Fruit fly (Drosophila melanogaster) whole organism, wandering third instar larva: ENCODE results near the gene Or63a.

ENCODE experiments used
- GATAd ChIP-seq: sonication (Bioruptor generic); optimal IDR thresholded peaks from 2 replicates; lab custom pipeline; 2016; ENCODE audit warnings: missing biosample characterization, missing genetic modification characterization
- Hr78 ChIP-seq: fragments of >200 bp; optimal IDR thresholded peaks from 2 replicates; lab custom pipeline; 2017; ENCODE audit warnings: missing biosample characterization, missing genetic modification characterization
- Mio ChIP-seq: sonication (Bioruptor generic); optimal IDR thresholded peaks from 2 replicates; lab custom pipeline; 2016; ENCODE audit warnings: missing biosample characterization, missing genetic modification characterization
- Myc ChIP-seq: fragments of >200 bp; optimal IDR thresholded peaks from 2 replicates; lab custom pipeline; 2017
- OdsH ChIP-seq: fragments of 200-800 bp; sonication (Bioruptor generic); optimal IDR thresholded peaks from 2 replicates; lab custom pipeline; 2016; ENCODE audit warnings: missing biosample characterization, mild to moderate bottlenecking, missing genetic modification characterization
- br ChIP-seq: fragments of 200-800 bp; sonication (Bioruptor generic); optimal IDR thresholded peaks from 2 replicates; lab custom pipeline; 2016; ENCODE audit warnings: missing biosample characterization, missing genetic modification characterization
- dmrt93B ChIP-seq: fragments of 200-800 bp; sonication (Bioruptor generic); optimal IDR thresholded peaks from 2 replicates; lab custom pipeline; 2018; ENCODE audit warnings: missing biosample characterization, mild to moderate bottlenecking, missing genetic modification characterization
- h ChIP-seq: fragments of 200-800 bp; sonication (Bioruptor generic); optimal IDR thresholded peaks from 3 replicates; lab custom pipeline; 2016; ENCODE audit warnings: missing biosample characterization, mild to moderate bottlenecking, missing genetic modification characterization
- lola ChIP-seq: fragments of >200 bp; optimal IDR thresholded peaks from 2 replicates; lab custom pipeline; 2017; ENCODE audit warnings: missing biosample characterization, missing genetic modification characterization
- psq ChIP-seq: fragments of 200-800 bp; sonication (Bioruptor generic); optimal IDR thresholded peaks from 3 replicates; lab custom pipeline; 2017; ENCODE audit warnings: missing biosample characterization, mild to moderate bottlenecking, missing genetic modification characterization, moderate library complexity
- rgr ChIP-seq: fragments of 200-800 bp; sonication (Bioruptor generic); optimal IDR thresholded peaks from 3 replicates; lab custom pipeline; 2016; ENCODE audit warnings: missing biosample characterization, mild to moderate bottlenecking, missing genetic modification characterization
- tai ChIP-seq: sonication (Bioruptor generic); optimal IDR thresholded peaks from 2 replicates; lab custom pipeline; 2016; ENCODE audit warnings: missing biosample characterization, missing genetic modification characterization

DNA sequence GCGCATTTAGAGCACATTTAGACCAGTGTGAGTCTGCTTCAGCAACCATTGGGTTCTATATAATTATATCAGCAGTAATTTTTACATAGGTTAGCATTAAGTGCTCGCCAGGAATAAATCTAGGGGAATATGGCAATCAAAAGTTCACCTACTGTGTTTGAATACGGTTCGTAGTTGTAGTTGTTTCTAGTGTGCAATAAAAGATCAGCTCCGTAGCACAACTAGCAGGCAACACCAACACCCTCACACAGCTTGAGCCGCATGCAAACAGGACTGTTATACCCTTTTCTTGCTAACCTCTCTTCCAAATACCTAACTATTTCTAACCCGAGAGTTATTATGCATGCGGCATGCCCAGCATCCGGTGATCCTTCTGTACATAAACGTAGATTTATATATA is 9.8 kb upstream of the Or63a start, which contains the start of gene CG32846:
- TF ChIP-seq GATAd (GFP tag; lab: Kevin White, UChicago) (no peak), br (GFP tag; lab: Kevin White, UChicago) (no peak), tai (GFP tag; lab: Kevin White, UChicago) (no peak), Hr78 (GFP tag; lab: Kevin White, UChicago) (no peak), psq (GFP tag; lab: Kevin White, UChicago) (no peak), Mio (no peak), dmrt93B (GFP tag; lab: Kevin White, UChicago) (no peak), Myc (no peak), rgr (GFP tag; lab: Kevin White, UChicago) (no peak), lola (GFP tag; lab: Kevin White, UChicago) (no peak), h (no peak), OdsH (GFP tag; lab: Kevin White, UChicago) (no peak)
